Fruit fly (Drosophila melanogaster) whole organism, embryonic: ENCODE data around the gene AstA-R1.

Experiments used
- CG10267 ChIP-seq: fragments of 200-800 bp; sonication (Bioruptor generic); optimal IDR thresholded peaks from 2 replicates; lab custom pipeline; 2018; ENCODE audit warnings: missing biosample characterization, mild to moderate bottlenecking, missing genetic modification characterization, moderate library complexity
- CG11456 ChIP-seq: fragments of 200-800 bp; sonication (Bioruptor generic); IDR thresholded peaks from 3 replicates; pipeline ENCODE4 v1.3.6; 2022; ENCODE audit warnings: missing biosample characterization, missing genetic modification characterization
- CG11695 ChIP-seq: fragments of 200-800 bp; sonication (Bioruptor generic); IDR thresholded peaks from 3 replicates; pipeline ENCODE4 v1.3.6; 2022; ENCODE audit warnings: missing biosample characterization, missing genetic modification characterization
- CG12219 ChIP-seq: fragments of 200-800 bp; sonication (Bioruptor generic); optimal IDR thresholded peaks from 3 replicates; lab custom pipeline; 2018; ENCODE audit warnings: missing biosample characterization, mild to moderate bottlenecking, missing genetic modification characterization
- CG13296 ChIP-seq: fragments of 200-800 bp; sonication (Bioruptor generic); optimal IDR thresholded peaks from 3 replicates; lab custom pipeline; 2018; ENCODE audit warnings: missing biosample characterization, mild to moderate bottlenecking, missing genetic modification characterization
- CG15073 ChIP-seq: fragments of 200-800 bp; sonication (Bioruptor generic); optimal IDR thresholded peaks from 2 replicates; lab custom pipeline; 2016; ENCODE audit warnings: missing biosample characterization, missing genetic modification characterization
- CG15479 ChIP-seq: fragments of 200-800 bp; sonication (Bioruptor generic); optimal IDR thresholded peaks from 3 replicates; lab custom pipeline; 2019; ENCODE audit warnings: missing biosample characterization, mild to moderate bottlenecking, missing genetic modification characterization, moderate library complexity
- CG17328 ChIP-seq: fragments of 200-800 bp; sonication (Bioruptor generic); IDR thresholded peaks from 2 replicates; pipeline ENCODE4 v1.3.6; 2022; ENCODE audit warnings: missing biosample characterization, missing genetic modification characterization
- CG2678 ChIP-seq: fragments of 200-800 bp; sonication (Bioruptor generic); optimal IDR thresholded peaks from 3 replicates; lab custom pipeline; 2019; ENCODE audit warnings: missing biosample characterization, mild to moderate bottlenecking, missing genetic modification characterization, moderate library complexity
- CG3065 ChIP-seq: fragments of 200-800 bp; sonication (Bioruptor generic); optimal IDR thresholded peaks from 2 replicates; lab custom pipeline; 2016; ENCODE audit warnings: missing biosample characterization, missing genetic modification characterization
- CG31365 ChIP-seq: fragments of 200-800 bp; sonication (Bioruptor generic); optimal IDR thresholded peaks from 2 replicates; lab custom pipeline; 2018; ENCODE audit warnings: missing biosample characterization, mild to moderate bottlenecking, missing genetic modification characterization
- CG3163 ChIP-seq: fragments of 200-800 bp; sonication (Bioruptor generic); optimal IDR thresholded peaks from 3 replicates; lab custom pipeline; 2016; ENCODE audit warnings: missing biosample characterization, missing genetic modification characterization
- CG34224 ChIP-seq: fragments of 200-800 bp; sonication (Bioruptor generic); IDR thresholded peaks from 3 replicates; pipeline ENCODE4 v1.3.6; 2022; ENCODE audit warnings: missing biosample characterization, missing genetic modification characterization; ENCODE audit not compliant: partially characterized antibody
- CG6791 ChIP-seq: fragments of 200-800 bp; sonication (Bioruptor generic); IDR thresholded peaks from 3 replicates; pipeline ENCODE4 v1.3.6; 2022; ENCODE audit warnings: missing biosample characterization, missing genetic modification characterization; ENCODE audit not compliant: partially characterized antibody
- CG7963 ChIP-seq: fragments of 200-800 bp; sonication (Bioruptor generic); IDR thresholded peaks from 3 replicates; pipeline ENCODE4 v1.3.6; 2022; ENCODE audit warnings: missing biosample characterization, missing genetic modification characterization; ENCODE audit not compliant: partially characterized antibody
- CG8089 ChIP-seq: fragments of 200-800 bp; sonication (Bioruptor generic); optimal IDR thresholded peaks from 3 replicates; lab custom pipeline; 2016; ENCODE audit warnings: missing biosample characterization, missing genetic modification characterization
- CG8359 ChIP-seq: fragments of 200-800 bp; sonication (Bioruptor generic); optimal IDR thresholded peaks from 2 replicates; lab custom pipeline; 2017; ENCODE audit warnings: missing biosample characterization, mild to moderate bottlenecking, missing genetic modification characterization, borderline replicate concordance
- CG8388 ChIP-seq: fragments of 200-800 bp; sonication (Bioruptor generic); optimal IDR thresholded peaks from 2 replicates; lab custom pipeline; 2019; ENCODE audit warnings: missing biosample characterization, mild to moderate bottlenecking, missing genetic modification characterization, moderate library complexity
- Doc2 ChIP-seq: fragments of 200-800 bp; sonication (Bioruptor generic); IDR thresholded peaks from 2 replicates; pipeline ENCODE4 v1.3.6; 2022; ENCODE audit warnings: missing biosample characterization, missing genetic modification characterization
- Drgx ChIP-seq: fragments of 200-800 bp; sonication (Bioruptor generic); IDR thresholded peaks from 2 replicates; pipeline ENCODE4 v1.3.6; 2022; ENCODE audit warnings: missing biosample characterization, missing genetic modification characterization
- HmgZ ChIP-seq: fragments of 200-800 bp; sonication (Bioruptor generic); optimal IDR thresholded peaks from 2 replicates; lab custom pipeline; 2018; ENCODE audit warnings: missing biosample characterization, mild to moderate bottlenecking, missing genetic modification characterization
- Hr78 ChIP-seq, 2 experiments: fragments of 200-800 bp in 1 of 2; fragments of >200 bp in 1 of 2; sonication (Bioruptor generic) in 1 of 2; optimal IDR thresholded peaks; 2 replicates each; lab custom pipeline; 2017 to 2019; ENCODE audit warnings: missing biosample characterization in 2 of 2, missing genetic modification characterization in 2 of 2, mild to moderate bottlenecking in 1 of 2, moderate library complexity in 1 of 2
- Lpt ChIP-seq: fragments of >200 bp; optimal IDR thresholded peaks from 2 replicates; lab custom pipeline; 2018; ENCODE audit warnings: missing biosample characterization, missing genetic modification characterization
- MESR4 ChIP-seq: fragments of 200-800 bp; sonication (Bioruptor generic); optimal IDR thresholded peaks from 2 replicates; lab custom pipeline; 2018; ENCODE audit warnings: missing biosample characterization, mild to moderate bottlenecking, missing genetic modification characterization, moderate library complexity
- Med ChIP-seq: fragments of 200-800 bp; sonication (Bioruptor generic); peaks from one replicate; lab custom pipeline; 2016; ENCODE audit warnings: missing biosample characterization, missing genetic modification characterization, mild to moderate bottlenecking, inconsistent platforms, moderate library complexity
- NK7.1 ChIP-seq: fragments of 200-800 bp; sonication (Bioruptor generic); optimal IDR thresholded peaks from 3 replicates; lab custom pipeline; 2016; ENCODE audit warnings: missing biosample characterization, missing genetic modification characterization
- Oli ChIP-seq: fragments of 200-800 bp; sonication (Bioruptor generic); optimal IDR thresholded peaks from 2 replicates; lab custom pipeline; 2018; ENCODE audit warnings: missing biosample characterization, mild to moderate bottlenecking, missing genetic modification characterization, moderate library complexity
- Side ChIP-seq: fragments of 200-800 bp; sonication (Bioruptor generic); optimal IDR thresholded peaks from 2 replicates; lab custom pipeline; 2016; ENCODE audit warnings: missing biosample characterization, missing genetic modification characterization
- ara ChIP-seq: fragments of 200-800 bp; sonication (Bioruptor generic); IDR thresholded peaks from 2 replicates; pipeline ENCODE4 v1.3.6; 2022; ENCODE audit warnings: missing biosample characterization, missing genetic modification characterization
- bigmax ChIP-seq: fragments of 200-800 bp; sonication (Bioruptor generic); optimal IDR thresholded peaks from 2 replicates; lab custom pipeline; 2018; ENCODE audit warnings: missing biosample characterization, mild to moderate bottlenecking, missing genetic modification characterization
- br ChIP-seq: fragments of >200 bp; optimal IDR thresholded peaks from 2 replicates; lab custom pipeline; 2017
- cad ChIP-seq: fragments of >200 bp; optimal IDR thresholded peaks from 2 replicates; lab custom pipeline; 2017; ENCODE audit warnings: missing biosample characterization, missing genetic modification characterization
- cas ChIP-seq: fragments of 200-800 bp; sonication (Bioruptor generic); IDR thresholded peaks from 2 replicates; pipeline ENCODE4 v1.3.6; 2022; ENCODE audit warnings: missing biosample characterization, missing genetic modification characterization
- crp ChIP-seq, 2 experiments: fragments of 200-800 bp; sonication (Bioruptor generic); optimal IDR thresholded peaks; 2 replicates in 1 of 2; 3 replicates in 1 of 2; lab custom pipeline; 2017; ENCODE audit warnings: missing biosample characterization in 2 of 2, missing genetic modification characterization in 2 of 2, mild to moderate bottlenecking in 1 of 2, moderate library complexity in 1 of 2
- dimm ChIP-seq: fragments of 200-800 bp; sonication (Bioruptor generic); IDR thresholded peaks from 2 replicates; pipeline ENCODE4 v1.3.6; 2022; ENCODE audit warnings: missing biosample characterization, missing genetic modification characterization
- dysf ChIP-seq: fragments of 200-800 bp; sonication (Bioruptor generic); IDR thresholded peaks from 3 replicates; pipeline ENCODE4 v1.3.6; 2022; ENCODE audit warnings: missing biosample characterization, missing genetic modification characterization
- ems ChIP-seq: fragments of 200-800 bp; sonication (Bioruptor generic); optimal IDR thresholded peaks from 3 replicates; lab custom pipeline; 2016; ENCODE audit warnings: missing biosample characterization, missing genetic modification characterization
- fd3F ChIP-seq: fragments of 200-800 bp; sonication (Bioruptor generic); optimal IDR thresholded peaks from 2 replicates; lab custom pipeline; 2018; ENCODE audit warnings: missing biosample characterization, mild to moderate bottlenecking, missing genetic modification characterization, moderate library complexity
- ftz-f1 ChIP-seq: fragments of 200-800 bp; sonication (Bioruptor generic); optimal IDR thresholded peaks from 2 replicates; lab custom pipeline; 2016; ENCODE audit warnings: missing biosample characterization, missing genetic modification characterization
- gem ChIP-seq: fragments of 200-800 bp; sonication (Bioruptor generic); optimal IDR thresholded peaks from 2 replicates; lab custom pipeline; 2019; ENCODE audit warnings: missing biosample characterization, mild to moderate bottlenecking, missing genetic modification characterization, moderate library complexity
- hbn ChIP-seq: fragments of 200-800 bp; sonication (Bioruptor generic); IDR thresholded peaks from 2 replicates; pipeline ENCODE4 v1.3.6; 2022; ENCODE audit warnings: missing biosample characterization, missing genetic modification characterization; ENCODE audit not compliant: partially characterized antibody
- kay ChIP-seq: fragments of 200-800 bp; sonication (Bioruptor generic); optimal IDR thresholded peaks from 2 replicates; lab custom pipeline; 2016; ENCODE audit warnings: missing biosample characterization, missing genetic modification characterization
- lmd ChIP-seq: fragments of 200-800 bp; sonication (Bioruptor generic); IDR thresholded peaks from 2 replicates; pipeline ENCODE4 v1.3.6; 2022; ENCODE audit warnings: missing biosample characterization, missing genetic modification characterization
- nmo ChIP-seq: fragments of 200-800 bp; sonication (Bioruptor generic); optimal IDR thresholded peaks from 2 replicates; lab custom pipeline; 2018; ENCODE audit warnings: missing biosample characterization, mild to moderate bottlenecking, missing genetic modification characterization, moderate library complexity
- odd ChIP-seq: fragments of 200-800 bp; sonication (Bioruptor generic); optimal IDR thresholded peaks from 2 replicates; lab custom pipeline; 2017; ENCODE audit warnings: missing biosample characterization, mild to moderate bottlenecking, missing genetic modification characterization
- pho ChIP-seq: fragments of 200-800 bp; sonication (Bioruptor generic); optimal IDR thresholded peaks from 2 replicates; lab custom pipeline; 2016; ENCODE audit warnings: missing biosample characterization, missing genetic modification characterization
- ranshi ChIP-seq: fragments of 200-800 bp; sonication (Bioruptor generic); IDR thresholded peaks from 2 replicates; pipeline ENCODE4 v1.3.6; 2022; ENCODE audit warnings: missing biosample characterization, missing genetic modification characterization
- salm ChIP-seq: fragments of 200-800 bp; sonication (Bioruptor generic); optimal IDR thresholded peaks from 2 replicates; lab custom pipeline; 2018; ENCODE audit warnings: missing biosample characterization, mild to moderate bottlenecking, missing genetic modification characterization
- slbo ChIP-seq: fragments of 200-800 bp; sonication (Bioruptor generic); IDR thresholded peaks from 2 replicates; pipeline ENCODE4 v1.3.6; 2022; ENCODE audit warnings: missing biosample characterization, missing genetic modification characterization
- tna ChIP-seq: fragments of 200-800 bp; sonication (Bioruptor generic); IDR thresholded peaks from 2 replicates; pipeline ENCODE4 v1.3.6; 2022; ENCODE audit warnings: missing biosample characterization, missing genetic modification characterization; ENCODE audit not compliant: partially characterized antibody
- vvl ChIP-seq: fragments of 200-800 bp; sonication (Bioruptor generic); IDR thresholded peaks from 2 replicates; pipeline ENCODE4 v1.3.6; 2022; ENCODE audit warnings: missing biosample characterization, missing genetic modification characterization

The AstA-R1 gene

dm6 chrX:3684809-3685533, 110.6 kb downstream of the AstA-R1 start:
- TF ChIP-seq vvl (GFP tag; lab: Robert Waterston, UW) (no peak), HmgZ (no peak), Oli (tag; lab: Kevin White, UChicago) (peak; percentile 2), fd3F (no peak), Drgx (peak; percentile 31), kay (GFP tag; lab: Kevin White, UChicago) (no peak), dimm (GFP tag; lab: Robert Waterston, UW) (no peak), CG3065 (GFP tag; lab: Kevin White, UChicago) (no peak), CG17328 (no peak), CG8388 (GFP tag; lab: Kevin White, UChicago) (no peak), Hr78 (GFP tag; optimal IDR thresholded peaks at IDR 0.05; lab: Kevin White, UChicago) (no peak), bigmax (GFP tag; lab: Kevin White, UChicago) (no peak), ftz-f1 (GFP tag; lab: Kevin White, UChicago) (no peak), Med (GFP tag; lab: Kevin White, UChicago) (no peak), crp (GFP tag; optimal IDR thresholded peaks at IDR 0.05; lab: Kevin White, UChicago) (no peak), odd (GFP tag; lab: Kevin White, UChicago) (no peak), CG12219 (no peak), CG11456 (GFP tag; lab: Robert Waterston, UW) (no peak), CG6791 (GFP tag; lab: Robert Waterston, UW) (no peak), dysf (GFP tag; lab: Robert Waterston, UW) (no peak), MESR4 (GFP tag; lab: Kevin White, UChicago) (no peak), CG13296 (no peak), Side (GFP tag; lab: Kevin White, UChicago) (no peak), CG2678 (peak; percentile 18), CG15479 (GFP tag; lab: Kevin White, UChicago) (no peak), gem (peak; percentile 42), CG34224 (GFP tag; lab: Robert Waterston, UW) (no peak), NK7.1 (no peak), CG10267 (tag; lab: Kevin White, UChicago) (no peak), CG8089 (GFP tag; lab: Kevin White, UChicago) (no peak), cad (GFP tag; lab: Kevin White, UChicago) (no peak), ranshi (no peak), CG11695 (GFP tag; lab: Robert Waterston, UW) (no peak), Lpt (no peak), ara (GFP tag; lab: Robert Waterston, UW) (no peak), slbo (GFP tag; lab: Robert Waterston, UW) (no peak), tna (GFP tag; lab: Robert Waterston, UW) (no peak), CG3163 (GFP tag; lab: Kevin White, UChicago) (peak; percentile 56), CG31365 (tag; lab: Kevin White, UChicago) (no peak), nmo (no peak), hbn (GFP tag; lab: Robert Waterston, UW) (no peak), pho (GFP tag; lab: Kevin White, UChicago) (no peak), cas (no peak), CG7963 (GFP tag; lab: Robert Waterston, UW) (no peak), lmd (GFP tag; lab: Robert Waterston, UW) (no peak), Doc2 (GFP tag; lab: Robert Waterston, UW) (no peak), CG15073 (GFP tag; lab: Kevin White, UChicago) (no peak), ems (GFP tag; lab: Kevin White, UChicago) (no peak), salm (tag; lab: Kevin White, UChicago) (no peak), br (lab: Kevin White, UChicago) (no peak), CG8359 (GFP tag; lab: Kevin White, UChicago) (no peak)
